Worm (Caenorhabditis elegans): ENCODE measurements around the gene slc-5A12.

slc-5A12 gene

ce11 chrIV:11950270-11950669 is 13.1 kb downstream of the slc-5A12 start, which contains the start of gene tbx-36:
TSS of gene tbx-36 (plus strand) at chrIV:11950570.
- TF ChIP-seq him-1 (tag; optimal IDR thresholded peaks at IDR 0.05) (no peak), dao-5 (tag; optimal IDR thresholded peaks at IDR 0.05) (no peak), W03F9.2 (tag; optimal IDR thresholded peaks at IDR 0.05) (no peak)

- no peak for TF ChIP-seq dao-5 (tag; optimal IDR thresholded peaks at IDR 0.05)
- TF ChIP-seq him-1 (tag; optimal IDR thresholded peaks at IDR 0.05): no peak
- no peak for TF ChIP-seq W03F9.2 (tag; optimal IDR thresholded peaks at IDR 0.05)
Measured at ce11 chrIV:11952612-11953299, 15.5 kb downstream of the slc-5A12 start, which contains the start of gene gdh-1. TSS of gene gdh-1 (plus strand) at chrIV:11953249.

ce11 chrIV:11955592-11955991 is 18.4 kb downstream of the slc-5A12 start:
- TF ChIP-seq W03F9.2 (tag; optimal IDR thresholded peaks at IDR 0.05): no peak
- no peak for TF ChIP-seq him-1 (tag; optimal IDR thresholded peaks at IDR 0.05)
- no peak for TF ChIP-seq dao-5 (tag; optimal IDR thresholded peaks at IDR 0.05)

- no peak for TF ChIP-seq dao-5 (tag; optimal IDR thresholded peaks at IDR 0.05)
- TF ChIP-seq him-1 (tag; optimal IDR thresholded peaks at IDR 0.05): no peak
Measured at ce11 chrIV:11956387-11956786, 19.2 kb downstream of the slc-5A12 start.

- no peak for TF ChIP-seq him-1 (tag; optimal IDR thresholded peaks at IDR 0.05)
- TF ChIP-seq dao-5 (tag; optimal IDR thresholded peaks at IDR 0.05): no peak
- TF ChIP-seq W03F9.2 (tag; optimal IDR thresholded peaks at IDR 0.05): no peak
Measured at ce11 chrIV:11957074-11957473, 19.9 kb downstream of the slc-5A12 start.

- no peak for TF ChIP-seq W03F9.2 (tag; optimal IDR thresholded peaks at IDR 0.05)
- TF ChIP-seq him-1 (tag; optimal IDR thresholded peaks at IDR 0.05): no peak
- no peak for TF ChIP-seq dao-5 (tag; optimal IDR thresholded peaks at IDR 0.05)
Measured at ce11 chrIV:11959573-11959972, 22.4 kb downstream of the slc-5A12 start, which contains the start of gene tgt-1. TSS of gene tgt-1 (minus strand) at chrIV:11959804.

ce11 chrIV:11961485-11962255 is 24.5 kb downstream of the slc-5A12 start, which contains the start of gene ZK829.7:
TSS of gene ZK829.7 (minus strand) at chrIV:11961535.
- TF ChIP-seq him-1 (tag; optimal IDR thresholded peaks at IDR 0.05) (no peak), W03F9.2 (tag; optimal IDR thresholded peaks at IDR 0.05) (peak; percentile 41)

ce11 chrIV:11965327-11965726 is 28.1 kb downstream of the slc-5A12 start, which contains the start of gene srj-1:
TSS of gene srj-1 (minus strand) at chrIV:11965427.
- TF ChIP-seq him-1 (tag; optimal IDR thresholded peaks at IDR 0.05): no peak
- TF ChIP-seq W03F9.2 (tag; optimal IDR thresholded peaks at IDR 0.05): no peak
- TF ChIP-seq dao-5 (tag; optimal IDR thresholded peaks at IDR 0.05): no peak

ce11 chrIV:11970171-11970570 is 33.0 kb downstream of the slc-5A12 start, which contains the start of gene ZK829.9:
TSS of gene ZK829.9 (plus strand) at chrIV:11970534.
- TF ChIP-seq W03F9.2 (tag; optimal IDR thresholded peaks at IDR 0.05): no peak
- TF ChIP-seq dao-5 (tag; optimal IDR thresholded peaks at IDR 0.05): no peak
- TF ChIP-seq him-1 (tag; optimal IDR thresholded peaks at IDR 0.05): no peak

- TF ChIP-seq him-1 (tag; optimal IDR thresholded peaks at IDR 0.05) (no peak), W03F9.2 (tag; optimal IDR thresholded peaks at IDR 0.05) (no peak), dao-5 (tag; optimal IDR thresholded peaks at IDR 0.05) (no peak)
Measured at ce11 chrIV:11986407-11986806, 49.2 kb downstream of the slc-5A12 start.

Data from whole organism, L4/young adult.